Worm (Caenorhabditis elegans) whole organism, L2 larva: ENCODE data around the gene F26C11.1.
"Not testable (repeated sequence)": the region's sequence is repeated elsewhere in the genome, so short reads cannot be mapped to it uniquely, and the experiment has no call there.

Source experiments
- ama-1 ChIP-seq: fragments of 150-350 bp; optimal IDR thresholded peaks from 2 replicates; lab custom pipeline; 2018; ENCODE audit warnings: inconsistent platforms
- fos-1 ChIP-seq: fragments of 150-350 bp; optimal IDR thresholded peaks from 2 replicates; lab custom pipeline; 2014; ENCODE audit warnings: missing biosample characterization, missing genetic modification characterization
- unc-62 ChIP-seq: fragments of 150-350 bp; optimal IDR thresholded peaks from 2 replicates; lab custom pipeline; 2014; ENCODE audit warnings: missing biosample characterization, missing genetic modification reagents, missing genetic modification characterization

DNA sequence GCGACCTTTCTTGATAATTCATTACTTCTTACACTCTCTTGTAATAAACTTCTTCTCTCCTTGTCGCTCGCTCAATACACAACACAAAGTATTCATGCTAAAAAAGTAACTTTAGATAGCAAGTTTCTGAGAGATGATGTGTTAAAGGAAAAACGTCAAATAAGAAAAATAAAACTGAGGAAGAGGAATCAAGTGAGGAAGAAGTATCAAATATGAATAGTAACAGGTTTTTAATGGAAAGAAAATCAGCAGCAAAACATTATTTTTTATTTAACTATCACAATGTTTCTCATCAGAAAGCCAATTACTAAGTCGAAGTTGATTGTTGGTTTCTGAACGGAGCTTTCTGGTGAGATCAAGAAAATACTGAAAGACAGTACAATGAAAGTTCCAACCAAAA, 28.2 kb upstream of the F26C11.1 start, which contains the start of gene chil-1:
- TF ChIP-seq unc-62 (GFP tag; lab: Kevin White, UChicago); fos-1 (tag; lab: Kevin White, UChicago); ama-1 (lab: Kevin White, UChicago): not testable (repeated sequence)
